Fruit fly (Drosophila melanogaster) whole organism, embryonic: ENCODE measurements around the gene CG43221.

ENCODE experiments used
- Atf6 ChIP-seq: fragments of 200-800 bp; sonication (Bioruptor generic); IDR thresholded peaks from 2 replicates; pipeline ENCODE4 v1.3.6; 2022; ENCODE audit warnings: missing biosample characterization, missing genetic modification characterization
- Bteb2 ChIP-seq: fragments of 200-800 bp; sonication (Bioruptor generic); optimal IDR thresholded peaks from 2 replicates; lab custom pipeline; 2016; ENCODE audit warnings: missing biosample characterization, missing genetic modification characterization
- CG10209 ChIP-seq: fragments of 200-800 bp; sonication (Bioruptor generic); optimal IDR thresholded peaks from 3 replicates; lab custom pipeline; 2017; ENCODE audit warnings: missing biosample characterization, mild to moderate bottlenecking, missing genetic modification characterization, missing genetic modification reagents
- CG1024 ChIP-seq: fragments of 200-800 bp; sonication (Bioruptor generic); IDR thresholded peaks from 2 replicates; pipeline ENCODE4 v1.3.6; 2022; ENCODE audit warnings: missing biosample characterization, missing genetic modification characterization
- CG15269 ChIP-seq: fragments of 200-800 bp; sonication (Bioruptor generic); optimal IDR thresholded peaks from 2 replicates; lab custom pipeline; 2018; ENCODE audit warnings: missing biosample characterization, mild to moderate bottlenecking, missing genetic modification characterization, moderate library complexity
- CG17361 ChIP-seq: fragments of 200-800 bp; sonication (Bioruptor generic); IDR thresholded peaks from 3 replicates; pipeline ENCODE4 v1.3.6; 2022; ENCODE audit warnings: missing biosample characterization, missing genetic modification characterization
- CG2678 ChIP-seq: fragments of 200-800 bp; sonication (Bioruptor generic); optimal IDR thresholded peaks from 3 replicates; lab custom pipeline; 2019; ENCODE audit warnings: missing biosample characterization, mild to moderate bottlenecking, missing genetic modification characterization, moderate library complexity
- CG2712 ChIP-seq: fragments of 200-800 bp; optimal IDR thresholded peaks from 3 replicates; lab custom pipeline; 2019; ENCODE audit warnings: missing biosample characterization, mild to moderate bottlenecking, missing genetic modification characterization, moderate library complexity
- CG32532 ChIP-seq: fragments of 200-800 bp; sonication (Bioruptor generic); IDR thresholded peaks from 2 replicates; pipeline ENCODE4 v1.3.6; 2022; ENCODE audit warnings: missing biosample characterization, missing genetic modification characterization
- CG3407 ChIP-seq: fragments of 200-800 bp; sonication (Bioruptor generic); optimal IDR thresholded peaks from 2 replicates; lab custom pipeline; 2018; ENCODE audit warnings: missing biosample characterization, mild to moderate bottlenecking, missing genetic modification characterization
- CG3995 ChIP-seq: fragments of 200-800 bp; sonication (Bioruptor generic); optimal IDR thresholded peaks from 3 replicates; lab custom pipeline; 2016; ENCODE audit warnings: missing biosample characterization, missing genetic modification characterization
- CG4617 ChIP-seq: fragments of 200-800 bp; sonication (Bioruptor generic); optimal IDR thresholded peaks from 3 replicates; lab custom pipeline; 2016; ENCODE audit warnings: missing biosample characterization, missing genetic modification characterization, borderline replicate concordance
- CG4854 ChIP-seq: fragments of 200-800 bp; sonication (Bioruptor generic); optimal IDR thresholded peaks from 2 replicates; lab custom pipeline; 2016; ENCODE audit warnings: missing biosample characterization, missing genetic modification characterization, inconsistent platforms
- CG6175 ChIP-seq: fragments of 200-800 bp; sonication (Bioruptor generic); IDR thresholded peaks from 3 replicates; pipeline ENCODE4 v1.3.6; 2022; ENCODE audit warnings: missing biosample characterization, missing genetic modification characterization
- CG6689 ChIP-seq: fragments of 200-800 bp; sonication (Bioruptor generic); IDR thresholded peaks from 2 replicates; pipeline ENCODE4 v1.3.6; 2022; ENCODE audit warnings: missing biosample characterization, missing genetic modification characterization
- CG8290 ChIP-seq, 3 experiments: fragments of 200-800 bp; sonication (Bioruptor generic); optimal IDR thresholded peaks; 2 replicates each; lab custom pipeline; 2016 to 2019; ENCODE audit warnings: missing biosample characterization in 3 of 3, missing genetic modification characterization in 3 of 3, mild to moderate bottlenecking in 2 of 3, moderate library complexity in 1 of 3
- CHES-1-like ChIP-seq: fragments of 200-800 bp; sonication (Bioruptor generic); optimal IDR thresholded peaks from 2 replicates; lab custom pipeline; 2016; ENCODE audit warnings: missing biosample characterization, missing genetic modification characterization
- D19A ChIP-seq: fragments of 200-800 bp; optimal IDR thresholded peaks from 3 replicates; lab custom pipeline; 2019; ENCODE audit warnings: missing biosample characterization, mild to moderate bottlenecking, missing genetic modification characterization, moderate library complexity
- Deaf1 ChIP-seq: fragments of 200-800 bp; optimal IDR thresholded peaks from 3 replicates; lab custom pipeline; 2019; ENCODE audit warnings: missing biosample characterization, mild to moderate bottlenecking, missing genetic modification characterization, moderate library complexity
- ERR ChIP-seq: fragments of 200-800 bp; sonication (Bioruptor generic); optimal IDR thresholded peaks from 2 replicates; lab custom pipeline; 2016; ENCODE audit warnings: missing biosample characterization, missing genetic modification characterization
- HLH3B ChIP-seq: fragments of 200-800 bp; sonication (Bioruptor generic); IDR thresholded peaks from 2 replicates; pipeline ENCODE4 v1.3.6; 2022; ENCODE audit warnings: missing biosample characterization, missing genetic modification characterization
- Hr39 ChIP-seq: fragments of >200 bp; optimal IDR thresholded peaks from 2 replicates; lab custom pipeline; 2017
- Kr ChIP-seq: fragments of 200-800 bp; sonication (Bioruptor generic); optimal IDR thresholded peaks from 2 replicates; lab custom pipeline; 2017; ENCODE audit warnings: missing biosample characterization, mild to moderate bottlenecking, missing genetic modification characterization
- Lhr ChIP-seq: fragments of 200-800 bp; sonication (Bioruptor generic); optimal IDR thresholded peaks from 3 replicates; lab custom pipeline; 2017; ENCODE audit warnings: mild to moderate bottlenecking, missing biosample characterization, missing genetic modification reagents, missing genetic modification characterization
- NC2β ChIP-seq: fragments of 200-800 bp; sonication (Bioruptor generic); optimal IDR thresholded peaks from 2 replicates; lab custom pipeline; 2016; ENCODE audit warnings: missing biosample characterization, missing genetic modification characterization
- NFAT ChIP-seq: fragments of 200-800 bp; sonication (Bioruptor generic); IDR thresholded peaks from 2 replicates; pipeline ENCODE4 v1.3.6; 2022; ENCODE audit warnings: missing biosample characterization, missing genetic modification characterization
- Sry-δ ChIP-seq: fragments of 200-800 bp; sonication (Bioruptor generic); optimal IDR thresholded peaks from 2 replicates; lab custom pipeline; 2016; ENCODE audit warnings: missing biosample characterization, missing genetic modification characterization
- bsh ChIP-seq, 2 experiments: fragments of 200-800 bp; sonication (Bioruptor generic); optimal IDR thresholded peaks; 2 replicates each; lab custom pipeline; 2017 to 2018; ENCODE audit warnings: mild to moderate bottlenecking in 2 of 2, missing biosample characterization in 2 of 2, missing genetic modification characterization in 2 of 2, moderate library complexity in 1 of 2
- cato ChIP-seq: fragments of 200-800 bp; sonication (Bioruptor generic); optimal IDR thresholded peaks from 2 replicates; lab custom pipeline; 2016; ENCODE audit warnings: missing biosample characterization, missing genetic modification characterization, borderline replicate concordance
- chn ChIP-seq: fragments of 200-800 bp; sonication (Bioruptor generic); optimal IDR thresholded peaks from 2 replicates; lab custom pipeline; 2016; ENCODE audit warnings: missing biosample characterization, missing genetic modification characterization
- ci ChIP-seq: fragments of 200-800 bp; sonication (Bioruptor generic); IDR thresholded peaks from 3 replicates; pipeline ENCODE4 v1.3.6; 2022; ENCODE audit warnings: missing biosample characterization, missing genetic modification characterization
- crol ChIP-seq: fragments of 200-800 bp; sonication (Bioruptor generic); IDR thresholded peaks from 2 replicates; pipeline ENCODE4 v1.3.6; 2022; ENCODE audit warnings: missing biosample characterization, missing genetic modification characterization
- en ChIP-seq: fragments of 200-800 bp; sonication (Bioruptor generic); optimal IDR thresholded peaks from 2 replicates; lab custom pipeline; 2016; ENCODE audit warnings: missing biosample characterization, missing genetic modification characterization
- exex ChIP-seq: fragments of 200-800 bp; sonication (Bioruptor generic); optimal IDR thresholded peaks from 4 replicates; lab custom pipeline; 2018; ENCODE audit warnings: missing biosample characterization, mild to moderate bottlenecking, missing genetic modification characterization, moderate library complexity
- grau ChIP-seq: fragments of 200-800 bp; optimal IDR thresholded peaks from 3 replicates; lab custom pipeline; 2019; ENCODE audit warnings: missing biosample characterization, mild to moderate bottlenecking, missing genetic modification characterization, moderate library complexity
- gsb-n ChIP-seq: fragments of 200-800 bp; sonication (Bioruptor generic); optimal IDR thresholded peaks from 3 replicates; lab custom pipeline; 2018; ENCODE audit warnings: missing biosample characterization, mild to moderate bottlenecking, missing genetic modification characterization
- gt ChIP-seq: fragments of 200-800 bp; sonication (Bioruptor generic); IDR thresholded peaks from 2 replicates; pipeline ENCODE4 v1.3.6; 2022; ENCODE audit warnings: missing biosample characterization, missing genetic modification characterization
- hb ChIP-seq: fragments of 200-800 bp; sonication (Bioruptor generic); IDR thresholded peaks from 3 replicates; pipeline ENCODE4 v1.3.6; 2022; ENCODE audit warnings: missing biosample characterization, missing genetic modification characterization; ENCODE audit not compliant: partially characterized antibody
- klu ChIP-seq: fragments of 200-800 bp; sonication (Bioruptor generic); IDR thresholded peaks from 2 replicates; pipeline ENCODE4 v1.3.6; 2022; ENCODE audit warnings: missing biosample characterization, missing genetic modification characterization
- mirr ChIP-seq: fragments of 200-800 bp; sonication (Bioruptor generic); optimal IDR thresholded peaks from 3 replicates; lab custom pipeline; 2018; ENCODE audit warnings: missing biosample characterization, mild to moderate bottlenecking, missing genetic modification characterization
- otp ChIP-seq: fragments of 200-800 bp; sonication (Bioruptor generic); IDR thresholded peaks from 3 replicates; pipeline ENCODE4, ENCODE4 v1.3.6; 2022; ENCODE audit warnings: missing biosample characterization, missing genetic modification characterization
- pb ChIP-seq: fragments of 200-800 bp; sonication (Bioruptor generic); optimal IDR thresholded peaks from 3 replicates; lab custom pipeline; 2016; ENCODE audit warnings: missing biosample characterization, missing genetic modification characterization
- sc ChIP-seq, 3 experiments: fragments of >200 bp in 2 of 3; fragments of 200-800 bp in 1 of 3; sonication (Bioruptor generic) in 1 of 3; optimal IDR thresholded peaks; 2 replicates in 2 of 3; 3 replicates in 1 of 3; lab custom pipeline; 2017; ENCODE audit warnings: mild to moderate bottlenecking in 1 of 3, missing biosample characterization in 1 of 3, missing genetic modification characterization in 1 of 3, missing genetic modification reagents in 1 of 3
- shn ChIP-seq: fragments of 200-800 bp; sonication (Bioruptor generic); optimal IDR thresholded peaks from 3 replicates; lab custom pipeline; 2016; ENCODE audit warnings: missing biosample characterization, missing genetic modification characterization
- sima ChIP-seq: fragments of 200-800 bp; sonication (Bioruptor generic); optimal IDR thresholded peaks from 2 replicates; lab custom pipeline; 2016; ENCODE audit warnings: missing biosample characterization, missing genetic modification characterization
- tio ChIP-seq: fragments of 200-800 bp; sonication (Bioruptor generic); optimal IDR thresholded peaks from 2 replicates; lab custom pipeline; 2017; ENCODE audit warnings: missing biosample characterization, missing genetic modification characterization, inconsistent platforms
- tna ChIP-seq: fragments of 200-800 bp; sonication (Bioruptor generic); IDR thresholded peaks from 2 replicates; pipeline ENCODE4 v1.3.6; 2022; ENCODE audit warnings: missing biosample characterization, missing genetic modification characterization; ENCODE audit not compliant: partially characterized antibody
- twi ChIP-seq: fragments of 200-800 bp; optimal IDR thresholded peaks from 2 replicates; lab custom pipeline; 2019; ENCODE audit warnings: missing biosample characterization, mild to moderate bottlenecking, missing genetic modification characterization, moderate library complexity
- vvl ChIP-seq: fragments of 200-800 bp; sonication (Bioruptor generic); IDR thresholded peaks from 2 replicates; pipeline ENCODE4 v1.3.6; 2022; ENCODE audit warnings: missing biosample characterization, missing genetic modification characterization

The CG43221 gene

DNA sequence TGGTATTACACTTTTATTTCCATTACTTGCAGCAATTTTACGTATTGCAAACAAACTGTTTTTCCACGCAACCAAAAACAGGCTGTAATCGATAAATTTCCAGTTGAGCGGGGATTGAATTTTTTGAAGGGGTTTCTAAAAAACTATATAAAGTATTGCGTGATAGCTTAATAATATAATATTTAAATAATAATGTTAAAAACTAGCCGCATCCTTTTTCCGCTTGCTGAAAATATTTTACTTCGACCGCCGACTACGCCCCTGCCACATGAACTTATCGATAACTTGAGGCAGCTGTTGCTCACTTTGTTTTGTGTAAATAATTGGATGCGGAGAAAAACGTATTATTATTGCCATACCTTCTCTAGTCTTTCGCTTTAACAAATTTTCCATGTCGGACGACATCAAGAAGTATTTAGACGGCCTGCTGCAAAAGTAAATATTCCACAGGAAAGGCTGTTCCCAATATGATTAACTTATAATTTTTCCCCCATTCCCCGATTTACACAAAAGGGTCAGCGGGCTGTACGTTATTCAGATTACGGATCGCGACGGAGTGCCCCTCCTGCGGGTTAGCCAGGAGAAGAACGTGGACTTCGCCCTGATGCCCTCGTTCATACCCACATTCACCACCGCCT, 4.5 kb upstream of the CG43221 start, which contains the start of the genes fws and Lamtor3 (continued):
- TF ChIP-seq CG8290 (GFP tag; optimal IDR thresholded peaks at IDR 0.05; lab: Kevin White, UChicago) = peak; percentile 77
- peak in 1 of 2 experiments; percentile 84 for TF ChIP-seq CG8290 (tag; optimal IDR thresholded peaks at IDR 0.05; lab: Kevin White, UChicago)
- peak; percentile 98 for TF ChIP-seq Atf6 (GFP tag; lab: Robert Waterston, UW)
- TF ChIP-seq Bteb2 (GFP tag; lab: Kevin White, UChicago) = peak; percentile 90
- peak; percentile 37 for TF ChIP-seq Sry-δ (GFP tag; lab: Kevin White, UChicago)
- TF ChIP-seq bsh (GFP tag; optimal IDR thresholded peaks at IDR 0.05; lab: Kevin White, UChicago) = peak; percentile 95 to 99
- TF ChIP-seq NFAT (GFP tag; lab: Robert Waterston, UW) = peak; percentile 99
- peak; percentile 98 for TF ChIP-seq gt (GFP tag; lab: Robert Waterston, UW)
- peak; percentile 20 for TF ChIP-seq sima (GFP tag; lab: Kevin White, UChicago)
- TF ChIP-seq tio (GFP tag; lab: Kevin White, UChicago) = peak; percentile 94
- peak; percentile 99 for TF ChIP-seq CG6689 (GFP tag; lab: Robert Waterston, UW)
- TF ChIP-seq vvl (GFP tag; lab: Robert Waterston, UW) = peak; percentile 100
- TF ChIP-seq CG17361 = peak; percentile 98
- TF ChIP-seq NC2β (GFP tag; lab: Kevin White, UChicago) = peak; percentile 74
- TF ChIP-seq hb = no peak
- TF ChIP-seq otp = peak; percentile 98
- TF ChIP-seq CHES-1-like (GFP tag; lab: Kevin White, UChicago) = peak; percentile 84
- peak; percentile 98 for TF ChIP-seq CG2678 (tag; lab: Kevin White, UChicago)
- peak; percentile 31 for TF ChIP-seq en (GFP tag; lab: Kevin White, UChicago)
- peak; percentile 73 for TF ChIP-seq CG3995 (GFP tag; lab: Kevin White, UChicago)
- no peak for TF ChIP-seq sc (optimal IDR thresholded peaks at IDR 0.05; lab: Kevin White, UChicago)
- peak; percentile 98 for TF ChIP-seq sc (GFP tag; optimal IDR thresholded peaks at IDR 0.05; lab: Kevin White, UChicago)
- TF ChIP-seq gsb-n (tag; lab: Kevin White, UChicago) = peak; percentile 98
- TF ChIP-seq CG3407 (GFP tag; lab: Kevin White, UChicago) = peak; percentile 97
- peak; percentile 77 for TF ChIP-seq Deaf1 (tag; lab: Kevin White, UChicago)
- peak; percentile 52 for TF ChIP-seq pb
- peak; percentile 99 for TF ChIP-seq CG10209
- TF ChIP-seq twi (tag; lab: Kevin White, UChicago) = peak; percentile 92
- peak; percentile 93 for TF ChIP-seq D19A
- no peak; the same call in 1 of the 2 replicates for TF ChIP-seq tna (GFP tag; lab: Robert Waterston, UW)
- TF ChIP-seq Kr = peak; percentile 29
- TF ChIP-seq crol (GFP tag; lab: Robert Waterston, UW) = peak; percentile 75
- TF ChIP-seq CG6175 (GFP tag; lab: Robert Waterston, UW) = peak; percentile 99
- peak; percentile 39 for TF ChIP-seq ERR
- peak; percentile 99 for TF ChIP-seq HLH3B (GFP tag; lab: Robert Waterston, UW)
- TF ChIP-seq chn = peak; percentile 92
- TF ChIP-seq Hr39 (lab: Kevin White, UChicago) = no peak
- TF ChIP-seq CG32532 = peak; percentile 99
- peak; percentile 95 for TF ChIP-seq CG1024 (GFP tag; lab: Robert Waterston, UW)
- TF ChIP-seq klu (GFP tag; lab: Robert Waterston, UW) = peak; percentile 98
- TF ChIP-seq mirr (GFP tag; lab: Kevin White, UChicago) = peak; percentile 56
- peak; percentile 85 for TF ChIP-seq exex (tag; lab: Kevin White, UChicago)
- TF ChIP-seq Lhr (GFP tag; lab: Kevin White, UChicago) = peak; percentile 93
- TF ChIP-seq ci (GFP tag; lab: Robert Waterston, UW) = peak; percentile 99
- TF ChIP-seq CG2712 (tag; lab: Kevin White, UChicago) = peak; percentile 98
- TF ChIP-seq CG15269 = peak; percentile 98
- TF ChIP-seq grau (tag; lab: Kevin White, UChicago) = peak; percentile 97
- peak; percentile 96 for TF ChIP-seq cato (GFP tag; lab: Kevin White, UChicago)
- peak; percentile 85 for TF ChIP-seq shn (GFP tag; lab: Kevin White, UChicago)
- TF ChIP-seq CG4617 (GFP tag; lab: Kevin White, UChicago) = peak; percentile 95
- TF ChIP-seq CG4854 = peak; percentile 89
